Fruit fly (Drosophila melanogaster) whole organism: ENCODE data around the gene CG11999.

Experiments used
- CG8478 ChIP-seq: fragments of >200 bp; optimal IDR thresholded peaks from 2 replicates; lab custom pipeline; 2018; ENCODE audit warnings: inconsistent platforms
- Dll ChIP-seq: fragments of >200 bp; optimal IDR thresholded peaks from 2 replicates; lab custom pipeline; 2017
- EcR ChIP-seq, 2 experiments: fragments of >200 bp; optimal IDR thresholded peaks; 2 replicates each; lab custom pipeline; 2017; ENCODE audit warnings: missing biosample characterization in 2 of 2, missing genetic modification characterization in 2 of 2, missing genetic modification reagents in 2 of 2
- pan ChIP-seq: fragments of >200 bp; optimal IDR thresholded peaks from 2 replicates; lab custom pipeline; 2017
- psq ChIP-seq: fragments of >200 bp; optimal IDR thresholded peaks from 2 replicates; lab custom pipeline; 2017
- usp ChIP-seq: fragments of >200 bp; optimal IDR thresholded peaks from 2 replicates; lab custom pipeline; 2017; ENCODE audit warnings: missing biosample characterization, missing genetic modification characterization, mixed read lengths

Gene CG11999

dm6 chr3R:5354373-5355134 lies at the start of gene CG11999, which contains the start of gene CG1161:
Gene CG11999, minus strand, starts transcription at chr3R:5354747.
Gene CG1161, plus strand, starts transcription at chr3R:5355092.
- TF ChIP-seq EcR (GFP tag; optimal IDR thresholded peaks at IDR 0.05; lab: Kevin White, UChicago) (no peak), psq (no peak), CG8478 (lab: Kevin White, UChicago) (no peak), pan (no peak), usp (GFP tag; lab: Kevin White, UChicago) (no peak), Dll (lab: Kevin White, UChicago) (no peak)

- no peak for TF ChIP-seq CG8478 (lab: Kevin White, UChicago)
- no peak for TF ChIP-seq Dll (lab: Kevin White, UChicago)
- no peak for TF ChIP-seq psq
- no peak for TF ChIP-seq EcR (GFP tag; optimal IDR thresholded peaks at IDR 0.05; lab: Kevin White, UChicago)
- TF ChIP-seq usp (GFP tag; lab: Kevin White, UChicago): no peak
- no peak for TF ChIP-seq pan
These were observed 49.4 kb upstream of the CG11999 start, which contains the start of gene CG2663 for dm6 chr3R:5403963-5404362. Gene CG2663, minus strand, starts transcription at chr3R:5404135.

- TF ChIP-seq pan (no peak), usp (GFP tag; lab: Kevin White, UChicago) (no peak), CG8478 (lab: Kevin White, UChicago) (no peak), Dll (lab: Kevin White, UChicago) (no peak), psq (no peak), EcR (GFP tag; optimal IDR thresholded peaks at IDR 0.05; lab: Kevin White, UChicago) (no peak)
These were observed 44.5 kb upstream of the CG11999 start, which contains the start of gene Or83a for dm6 chr3R:5399096-5399495. Gene Or83a, minus strand, starts transcription at chr3R:5399196.

- TF ChIP-seq Dll (lab: Kevin White, UChicago) (no peak), psq (no peak)
These were observed 40.7 kb upstream of the CG11999 start for dm6 chr3R:5395210-5395609.

- TF ChIP-seq pan: no peak
- TF ChIP-seq usp (GFP tag; lab: Kevin White, UChicago): no peak
- no peak for TF ChIP-seq Dll (lab: Kevin White, UChicago)
- TF ChIP-seq psq: no peak
- TF ChIP-seq EcR (GFP tag; optimal IDR thresholded peaks at IDR 0.05; lab: Kevin White, UChicago): no peak
- no peak for TF ChIP-seq CG8478 (lab: Kevin White, UChicago)
These were observed 39.3 kb upstream of the CG11999 start, which contains the start of gene CG1172 for dm6 chr3R:5393742-5394391. Gene CG1172, plus strand, starts transcription at chr3R:5393922.

dm6 chr3R:5392621-5393020 lies 38.1 kb upstream of the CG11999 start, which contains the start of gene kkv:
Gene kkv, minus strand, starts transcription at chr3R:5392866.
- TF ChIP-seq usp (GFP tag; lab: Kevin White, UChicago) (no peak), psq (no peak)

dm6 chr3R:5392033-5392432 lies 37.5 kb upstream of the CG11999 start:
- TF ChIP-seq pan (no peak), Dll (lab: Kevin White, UChicago) (no peak), EcR (GFP tag; optimal IDR thresholded peaks at IDR 0.05; lab: Kevin White, UChicago) (no peak), CG8478 (lab: Kevin White, UChicago) (no peak), psq (no peak), usp (GFP tag; lab: Kevin White, UChicago) (no peak)

- TF ChIP-seq usp (GFP tag; lab: Kevin White, UChicago) (no peak), Dll (lab: Kevin White, UChicago) (no peak), CG8478 (lab: Kevin White, UChicago) (no peak), EcR (GFP tag; optimal IDR thresholded peaks at IDR 0.05; lab: Kevin White, UChicago) (no peak), pan (no peak), psq (no peak)
These were observed 35.6 kb upstream of the CG11999 start for dm6 chr3R:5390095-5390663.

dm6 chr3R:5389435-5389834 lies 34.9 kb upstream of the CG11999 start:
- no peak for TF ChIP-seq EcR (GFP tag; optimal IDR thresholded peaks at IDR 0.05; lab: Kevin White, UChicago)
- TF ChIP-seq usp (GFP tag; lab: Kevin White, UChicago): no peak
- TF ChIP-seq psq: no peak
- no peak for TF ChIP-seq CG8478 (lab: Kevin White, UChicago)
- TF ChIP-seq Dll (lab: Kevin White, UChicago): no peak
- TF ChIP-seq pan: no peak

- no peak for TF ChIP-seq Dll (lab: Kevin White, UChicago)
- no peak for TF ChIP-seq pan
- no peak for TF ChIP-seq psq
- no peak for TF ChIP-seq CG8478 (lab: Kevin White, UChicago)
- TF ChIP-seq EcR (GFP tag; optimal IDR thresholded peaks at IDR 0.05; lab: Kevin White, UChicago): no peak
- TF ChIP-seq usp (GFP tag; lab: Kevin White, UChicago): no peak
These were observed 34.5 kb upstream of the CG11999 start for dm6 chr3R:5389034-5389433.

- TF ChIP-seq EcR (GFP tag; optimal IDR thresholded peaks at IDR 0.05; lab: Kevin White, UChicago) (no peak), CG8478 (lab: Kevin White, UChicago) (no peak), usp (GFP tag; lab: Kevin White, UChicago) (no peak), psq (no peak), Dll (lab: Kevin White, UChicago) (no peak), pan (no peak)
These were observed 33.4 kb upstream of the CG11999 start for dm6 chr3R:5387996-5388395.

- no peak for TF ChIP-seq pan
These were observed 33.0 kb upstream of the CG11999 start, which contains the start of gene CG14668 for dm6 chr3R:5387564-5387963. Gene CG14668, minus strand, starts transcription at chr3R:5387664.
